Fruit fly (Drosophila melanogaster): Measurements from ENCODE around the gene CG14535.
A peak's percentile ranks its signal among the peaks of the same experiment; 100 is the strongest.

Gene CG14535

DNA sequence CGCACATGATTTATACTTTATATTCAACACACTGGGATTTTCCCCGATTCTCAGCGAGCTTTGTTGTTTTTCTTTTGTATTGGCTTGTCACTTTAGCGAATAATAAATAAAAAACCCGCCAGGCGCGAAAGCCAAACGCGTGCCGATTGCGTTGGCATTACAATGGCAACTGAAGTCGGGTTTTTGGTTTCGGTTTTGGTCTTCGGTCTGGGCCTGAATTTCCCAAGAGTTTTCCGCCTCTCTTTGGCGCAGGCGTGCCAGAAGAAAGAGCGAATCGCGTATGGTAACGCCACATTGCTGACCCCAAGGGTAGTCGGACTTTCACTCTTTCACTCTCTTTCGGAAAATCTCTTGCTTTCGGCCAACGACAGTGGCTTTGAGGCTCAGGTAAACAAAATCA, at the start of gene CG14535:
Gene CG14535 (minus strand): TSS at position 368 of the 400 bp plus-strand sequence.
- TF ChIP-seq noc (tag; optimal IDR thresholded peaks at IDR 0.05): no peak

DNA sequence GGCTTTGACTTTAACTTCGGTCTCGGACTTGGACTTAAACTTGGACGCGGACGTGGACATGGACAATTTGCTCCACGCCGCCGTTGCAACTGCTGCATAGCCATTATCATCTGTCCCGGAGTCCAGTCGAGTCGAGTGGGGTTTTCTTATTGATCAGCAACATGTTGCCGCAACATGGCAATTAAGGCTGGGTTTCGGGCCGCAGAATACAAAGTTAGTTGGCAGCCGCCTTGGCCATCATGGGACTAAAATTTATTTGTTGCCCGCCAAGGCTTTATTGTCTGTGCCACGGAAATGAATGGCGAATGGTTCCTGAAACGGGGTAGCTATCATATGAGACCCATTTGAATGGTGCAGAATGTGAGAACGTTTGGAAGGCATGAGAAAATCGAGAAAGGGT, 46.6 kb upstream of the CG14535 start:
- TF ChIP-seq noc (tag; optimal IDR thresholded peaks at IDR 0.05): no peak

DNA sequence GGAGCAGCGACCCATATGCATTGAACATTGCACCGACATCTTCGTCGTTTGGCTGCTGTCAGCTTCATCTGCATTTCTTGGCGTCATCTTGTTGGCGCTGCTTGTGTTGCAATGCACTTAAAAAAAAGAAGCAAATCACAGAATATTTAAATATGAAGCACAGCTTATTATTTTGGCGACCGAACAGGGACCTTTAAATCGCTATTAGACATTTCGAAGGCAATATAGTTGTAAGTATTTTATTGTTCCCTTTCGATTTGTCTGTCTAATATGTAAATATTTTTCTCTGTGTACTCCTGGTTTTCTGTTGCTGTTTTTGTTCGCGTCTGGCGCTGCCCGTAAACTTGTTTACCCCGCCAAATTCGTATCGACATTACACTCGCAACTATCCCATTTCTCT, 44.7 kb upstream of the CG14535 start:
- no peak for TF ChIP-seq noc (tag; optimal IDR thresholded peaks at IDR 0.05)

DNA sequence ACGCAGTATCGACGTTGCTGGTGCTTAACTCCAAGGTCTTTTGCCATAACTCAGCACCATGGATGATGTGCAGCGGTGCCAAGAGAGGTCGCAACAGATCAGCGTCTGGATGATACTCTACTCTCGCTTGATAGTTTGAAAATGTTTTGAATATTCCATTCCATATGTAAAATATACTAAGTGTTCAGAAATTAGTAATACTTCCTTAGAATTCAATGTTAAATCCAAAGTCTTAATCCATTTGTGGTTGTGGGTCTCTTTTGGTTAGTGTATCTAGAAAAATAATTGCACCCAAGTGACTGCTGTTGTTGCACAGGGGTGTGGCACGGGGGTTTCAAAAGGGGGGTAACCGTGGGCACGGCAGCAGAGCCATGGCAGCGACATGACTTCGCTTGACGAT, 43.8 kb upstream of the CG14535 start:
- TF ChIP-seq noc (tag; optimal IDR thresholded peaks at IDR 0.05): no peak

DNA sequence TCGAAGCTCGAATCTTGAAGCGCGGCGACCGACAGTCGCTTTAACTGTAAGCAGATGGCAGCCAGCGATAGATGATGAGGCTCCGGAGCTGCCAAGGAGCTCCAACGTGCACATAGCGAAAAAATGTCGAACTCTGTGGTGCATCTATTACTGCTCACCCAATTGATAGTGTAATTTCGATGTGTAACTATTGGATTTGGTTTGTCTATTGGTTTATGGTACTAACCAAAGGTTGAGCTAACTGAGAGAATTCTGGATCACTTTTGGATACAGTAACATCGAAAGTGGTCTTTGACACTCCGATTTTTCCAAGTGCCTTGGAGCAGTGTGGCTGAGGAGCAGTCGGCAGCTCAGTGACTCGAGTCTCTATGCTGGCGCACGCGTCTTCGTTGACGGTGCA, 43.3 kb upstream of the CG14535 start:
- no peak for TF ChIP-seq noc (tag; optimal IDR thresholded peaks at IDR 0.05)

DNA sequence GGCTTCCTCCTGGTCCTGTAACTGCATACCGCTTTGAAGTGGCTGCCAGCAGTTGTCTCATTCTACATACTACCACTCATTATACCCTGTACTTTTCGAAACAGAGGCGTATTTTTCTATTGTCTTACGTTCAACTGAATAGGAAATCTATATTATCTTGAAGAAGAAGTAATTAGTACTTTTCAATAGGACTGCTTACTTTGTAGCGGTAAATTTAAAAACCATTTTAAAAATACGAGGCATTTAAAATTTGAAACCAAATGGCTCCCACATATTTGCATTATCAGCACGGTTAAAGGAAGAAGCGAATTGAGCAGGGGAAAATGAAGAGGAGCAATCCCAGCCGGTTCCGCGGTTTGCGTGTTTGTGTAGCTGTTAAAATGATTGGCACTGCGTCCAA, 42.0 kb upstream of the CG14535 start:
- no peak for TF ChIP-seq noc (tag; optimal IDR thresholded peaks at IDR 0.05)

DNA sequence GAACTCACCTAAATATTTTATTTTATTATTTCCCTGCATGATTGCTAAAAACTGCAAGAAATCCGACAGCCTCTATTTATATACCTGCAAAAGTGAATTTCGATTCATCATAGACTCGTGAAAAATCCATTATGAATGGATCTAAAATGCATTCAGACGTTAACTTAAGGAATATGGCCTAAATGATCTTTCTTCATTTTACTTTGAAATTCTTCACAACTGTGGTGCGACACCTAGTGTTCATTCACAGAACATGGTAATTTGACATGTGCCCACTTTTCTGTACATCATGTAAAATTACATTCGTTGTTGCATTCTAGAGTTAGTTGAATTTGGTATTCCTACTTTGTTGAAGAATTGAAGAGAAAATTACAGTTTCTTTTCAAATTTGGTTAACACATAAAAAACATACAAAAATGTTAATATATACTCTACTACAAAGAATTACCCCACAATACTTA, 35.4 kb upstream of the CG14535 start, which contains the start of gene Spn28Db:
Gene Spn28Db (minus strand): TSS at position 51 of the 461 bp plus-strand sequence.
- TF ChIP-seq noc (tag; optimal IDR thresholded peaks at IDR 0.05): no peak

DNA sequence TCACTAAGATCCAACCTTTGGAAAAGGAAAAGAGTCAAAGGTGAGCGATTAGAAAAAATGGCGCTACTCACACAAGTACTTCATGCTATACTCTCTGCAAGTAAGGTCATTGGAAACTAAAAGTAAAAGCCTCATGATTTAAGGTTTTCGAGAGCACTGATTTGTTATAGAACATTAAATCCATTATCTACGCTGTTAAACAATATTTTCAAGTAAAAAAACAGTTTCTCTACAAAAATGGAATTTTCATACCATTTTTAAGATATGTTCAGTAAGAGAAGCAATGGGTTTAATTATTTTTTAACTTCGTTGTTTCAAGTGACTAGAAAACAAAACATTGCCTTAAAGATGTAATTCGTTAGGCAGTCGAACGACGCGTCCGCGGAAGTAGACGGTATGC, 33.8 kb upstream of the CG14535 start, which contains the start of gene Spn28Da:
Gene Spn28Da (minus strand): TSS at position 101 of the 400 bp plus-strand sequence.
- TF ChIP-seq noc (tag; optimal IDR thresholded peaks at IDR 0.05): no peak

DNA sequence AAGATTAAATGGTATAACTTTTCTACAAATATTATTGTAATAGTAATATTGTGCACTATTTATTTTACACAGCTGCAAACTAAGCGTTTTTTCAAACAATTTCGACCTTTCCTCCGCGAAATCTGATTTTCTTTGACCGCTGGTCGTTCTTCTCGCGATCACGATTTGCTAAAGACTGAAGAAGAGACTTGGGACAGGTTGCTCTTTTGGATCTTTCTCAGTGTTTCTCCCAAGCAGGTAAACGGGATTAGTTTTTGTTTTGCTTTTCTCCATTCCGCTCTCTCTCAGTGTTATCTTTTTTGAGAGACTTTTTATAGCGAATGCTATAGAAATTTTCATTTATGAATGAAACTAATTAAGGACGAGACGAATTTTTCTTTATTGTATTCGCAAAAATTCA, 32.1 kb upstream of the CG14535 start, which contains the start of gene CG7102:
Gene CG7102 (minus strand): TSS at position 181 of the 400 bp plus-strand sequence.
- no peak for TF ChIP-seq noc (tag; optimal IDR thresholded peaks at IDR 0.05)

DNA sequence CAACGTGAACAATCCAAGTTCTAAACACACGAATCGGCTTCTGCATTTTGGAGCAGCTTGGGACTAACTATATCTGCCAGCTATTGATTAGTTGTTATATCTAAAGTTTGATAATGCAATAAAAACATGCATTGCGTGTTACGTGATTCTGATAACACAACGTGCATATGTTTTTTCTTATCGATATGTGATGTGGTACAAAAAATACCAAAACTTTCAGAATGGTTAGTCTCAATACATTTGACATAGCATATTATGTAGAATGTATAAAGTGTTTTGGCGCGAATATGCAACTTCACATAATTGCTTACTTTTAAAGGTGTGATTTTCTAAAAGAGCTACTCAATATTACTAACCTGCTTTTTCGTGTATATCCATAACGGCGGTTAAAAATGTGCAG, 30.7 kb upstream of the CG14535 start:
- TF ChIP-seq noc (tag; optimal IDR thresholded peaks at IDR 0.05): no peak

DNA sequence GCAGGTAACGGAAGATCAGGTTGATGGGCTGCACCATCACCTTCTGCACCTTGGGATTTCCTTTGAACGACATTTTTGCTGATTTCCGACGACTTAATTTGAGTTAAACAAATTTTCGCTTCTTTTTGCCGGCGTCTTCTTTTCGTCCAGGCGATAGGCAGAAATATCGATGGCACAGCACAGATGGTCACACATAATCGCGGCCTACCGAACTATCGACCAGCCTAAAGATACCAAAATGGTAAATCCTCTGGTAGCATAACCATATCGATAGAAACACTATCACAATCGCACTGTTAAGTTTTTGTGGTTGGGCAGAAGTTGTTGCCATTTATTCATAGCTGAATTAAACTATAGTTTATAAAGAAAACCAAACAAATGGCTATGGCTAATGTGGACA, 30.0 kb upstream of the CG14535 start, which contains the start of the genes SmE and CG34132:
Gene SmE (minus strand): TSS at position 180 of the 400 bp plus-strand sequence.
Gene CG34132 (plus strand): TSS at position 233 of the 400 bp plus-strand sequence.
- no peak for TF ChIP-seq noc (tag; optimal IDR thresholded peaks at IDR 0.05)

DNA sequence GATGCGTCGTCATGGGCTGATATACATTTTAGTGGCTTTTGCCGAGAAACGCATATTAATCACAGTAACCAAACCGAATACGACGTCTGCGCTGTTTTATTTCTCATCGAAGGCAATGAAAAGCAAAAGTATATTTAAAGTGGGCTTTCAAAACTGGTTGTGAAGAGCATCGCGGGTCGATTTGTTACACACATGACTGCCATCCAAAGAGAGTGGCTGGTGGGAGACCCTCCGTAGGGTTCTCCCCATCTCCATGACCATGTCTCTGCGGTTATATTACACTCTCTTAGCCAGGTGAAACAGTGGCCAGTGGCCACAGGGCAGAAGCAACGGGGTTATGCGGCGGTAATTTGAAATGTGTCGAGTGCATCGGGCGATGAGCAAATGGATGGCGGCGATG, 25.2 kb upstream of the CG14535 start:
- TF ChIP-seq noc (tag; optimal IDR thresholded peaks at IDR 0.05): no peak

DNA sequence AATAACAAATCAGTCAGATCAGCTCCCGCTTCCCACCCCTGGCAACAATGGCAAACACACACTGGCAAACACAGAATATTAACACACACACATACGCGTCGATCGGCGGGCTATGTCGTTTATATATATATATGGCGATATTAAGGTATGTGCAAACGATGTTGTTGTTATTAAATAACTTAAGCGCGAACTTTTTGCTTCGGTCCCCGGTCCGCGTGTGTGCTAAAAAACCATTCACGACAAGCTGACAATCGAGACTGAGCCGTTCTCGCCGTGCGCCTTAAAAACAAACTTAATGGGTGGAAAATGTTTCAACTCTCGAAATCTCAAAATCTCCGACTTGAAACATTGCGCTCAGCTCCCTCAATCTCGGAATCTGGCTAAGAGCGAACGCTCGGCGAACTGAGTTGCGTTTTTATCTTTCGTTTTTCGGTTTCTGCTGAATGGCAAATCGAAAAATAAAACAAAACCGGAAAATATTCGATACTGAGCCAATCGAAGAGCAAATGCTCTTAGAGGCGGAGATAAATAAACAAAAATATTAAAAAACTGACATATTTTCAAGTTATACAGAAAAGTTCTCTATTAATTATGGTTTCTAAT, 24.1 kb upstream of the CG14535 start, which contains the start of gene spz3:
Gene spz3 (minus strand): TSS at position 261 of the 603 bp plus-strand sequence.
- no peak for TF ChIP-seq noc (tag; optimal IDR thresholded peaks at IDR 0.05)

DNA sequence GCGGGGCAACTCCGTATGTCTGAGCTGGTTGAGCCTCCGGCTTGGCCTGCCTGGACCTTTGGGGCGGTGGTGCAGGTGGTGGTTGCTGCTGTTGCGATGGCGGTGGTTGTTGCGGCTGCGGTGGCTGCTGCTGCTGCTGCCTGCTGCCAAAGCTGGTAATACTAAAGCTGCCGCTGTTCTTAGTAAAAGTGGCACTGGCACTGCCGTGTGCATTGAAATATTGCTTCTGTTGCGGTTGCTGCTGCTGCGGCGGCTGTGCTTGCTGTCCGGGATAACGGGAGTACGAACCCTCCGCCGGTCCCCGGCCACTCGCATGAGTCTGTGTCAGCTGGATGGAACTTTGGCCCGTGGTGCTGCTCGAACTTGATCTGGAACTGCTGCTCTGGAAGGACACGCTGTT, 23.1 kb upstream of the CG14535 start:
- no peak for TF ChIP-seq noc (tag; optimal IDR thresholded peaks at IDR 0.05)

DNA sequence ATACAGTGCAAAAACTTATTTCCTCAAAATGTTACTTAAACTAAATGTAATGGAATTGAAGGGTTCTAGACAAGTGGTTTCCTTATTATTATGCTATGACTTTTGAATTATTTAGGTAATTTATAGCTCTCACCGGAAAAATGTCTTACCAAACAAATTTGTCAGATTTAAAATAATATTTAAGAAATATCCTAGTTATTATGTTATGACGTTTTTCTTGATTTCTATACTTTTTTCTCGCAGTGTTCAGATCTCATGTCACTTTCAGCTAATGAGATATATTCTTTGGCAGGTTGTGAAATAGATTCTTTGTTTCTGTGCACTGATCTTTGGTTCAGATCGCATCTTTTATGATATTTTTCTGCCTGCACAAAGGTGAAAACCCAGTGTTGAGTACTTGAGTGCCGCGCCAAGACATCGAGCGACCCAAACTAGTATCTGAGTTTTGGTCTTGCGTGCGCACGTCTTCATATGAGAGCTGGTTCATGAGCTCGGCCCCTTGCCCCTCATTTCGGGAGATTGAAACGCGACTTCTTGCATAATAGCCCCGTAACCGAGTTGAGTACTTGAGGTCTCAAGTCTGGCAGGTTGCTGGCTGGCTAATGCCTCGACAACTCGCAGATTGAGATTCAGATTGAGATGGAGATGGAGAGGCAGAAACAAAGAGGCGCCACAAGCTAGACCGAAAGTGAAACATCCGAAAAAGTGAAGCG, 21.4 kb upstream of the CG14535 start:
- TF ChIP-seq noc (tag; optimal IDR thresholded peaks at IDR 0.05): no peak

DNA sequence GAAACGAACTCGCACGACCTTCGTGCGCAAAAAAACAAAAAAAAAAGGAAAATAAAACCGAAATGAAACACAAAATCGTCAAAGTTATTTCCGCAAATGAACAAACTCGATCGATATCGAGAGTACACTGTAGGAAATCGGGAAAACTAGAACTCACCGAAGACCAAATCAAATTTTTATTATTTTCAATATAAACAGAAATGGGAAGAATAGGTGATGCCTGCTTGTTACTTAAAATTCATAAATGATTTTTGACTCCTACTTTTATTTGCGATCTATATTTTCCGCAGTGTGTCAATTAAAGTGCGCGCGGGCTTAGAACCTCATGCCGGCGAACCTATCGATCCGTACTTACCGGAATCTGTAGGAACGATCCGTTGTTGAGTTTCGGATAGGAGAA, 20.4 kb upstream of the CG14535 start:
- peak; percentile 33 for TF ChIP-seq noc (tag; optimal IDR thresholded peaks at IDR 0.05)

DNA sequence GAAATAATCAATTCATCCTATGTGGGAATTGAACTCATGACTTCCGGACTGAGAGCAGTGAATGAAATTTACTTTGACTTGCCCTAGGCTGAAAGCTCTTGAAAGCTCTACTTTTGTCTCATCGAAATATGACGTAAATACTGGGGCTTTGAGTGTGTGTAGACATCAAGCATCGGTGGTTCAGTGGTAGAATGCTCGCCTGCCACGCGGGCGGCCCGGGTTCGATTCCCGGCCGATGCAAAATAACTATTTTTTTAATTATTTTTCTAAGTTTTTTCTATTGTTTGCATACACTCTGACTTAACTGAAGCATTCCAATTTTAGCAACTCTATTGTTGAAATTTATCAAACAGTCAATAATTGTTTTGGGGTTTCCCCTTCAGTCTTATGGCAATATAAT, 17.4 kb upstream of the CG14535 start:
- TF ChIP-seq noc (tag; optimal IDR thresholded peaks at IDR 0.05): no peak
